Worm (Caenorhabditis elegans): Measurements from ENCODE around the gene Y55F3AM.21.
A peak's percentile ranks its signal among the peaks of the same experiment; 100 is the strongest.

Gene Y55F3AM.21

DNA sequence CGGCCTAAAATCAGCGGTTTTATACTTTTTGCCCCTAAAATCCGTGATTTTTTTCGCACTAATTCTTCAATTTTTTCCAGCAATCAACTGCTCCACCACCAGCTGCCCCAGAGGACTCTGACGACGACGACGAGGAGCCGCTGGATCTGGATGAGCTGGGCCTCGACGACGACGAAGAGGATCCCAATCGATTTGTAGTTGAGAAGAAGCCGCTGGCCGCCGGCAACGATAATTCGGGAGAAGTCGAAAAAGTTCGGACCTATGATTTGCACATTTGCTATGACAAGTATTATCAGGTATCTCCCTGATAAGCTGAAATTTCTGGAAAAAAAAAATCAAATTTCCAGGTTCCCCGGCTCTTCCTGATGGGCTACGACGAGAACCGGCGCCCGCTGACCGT is 39.7 kb downstream of the Y55F3AM.21 start:
- TF ChIP-seq lin-15B (tag; optimal IDR thresholded peaks at IDR 0.05) (no peak), mml-1 (tag; optimal IDR thresholded peaks at IDR 0.05) (no peak), ZK546.5 (tag; optimal IDR thresholded peaks at IDR 0.05) (no peak), eor-1 (tag; optimal IDR thresholded peaks at IDR 0.05) (no peak), pqm-1 (tag; optimal IDR thresholded peaks at IDR 0.05) (no peak), nhr-25 (tag; optimal IDR thresholded peaks at IDR 0.05) (no peak), fos-1 (tag; optimal IDR thresholded peaks at IDR 0.05) (no peak), jun-1 (tag; optimal IDR thresholded peaks at IDR 0.05) (no peak), elt-3 (tag; optimal IDR thresholded peaks at IDR 0.05) (no peak), hmg-11 (tag; optimal IDR thresholded peaks at IDR 0.05) (no peak), nhr-43 (tag; optimal IDR thresholded peaks at IDR 0.05; ENCODE audit: poor library complexity, severe bottlenecking) (no peak), lin-39 (tag; optimal IDR thresholded peaks at IDR 0.05) (no peak), nhr-76 (tag; optimal IDR thresholded peaks at IDR 0.05) (no peak), snpc-4 (tag; optimal IDR thresholded peaks at IDR 0.05) (no peak), ztf-4 (tag; optimal IDR thresholded peaks at IDR 0.05) (no peak), ceh-9 (tag; optimal IDR thresholded peaks at IDR 0.05) (no peak), pha-4 (tag; optimal IDR thresholded peaks at IDR 0.05) (no peak), skn-1 (tag; optimal IDR thresholded peaks at IDR 0.05) (no peak)

DNA sequence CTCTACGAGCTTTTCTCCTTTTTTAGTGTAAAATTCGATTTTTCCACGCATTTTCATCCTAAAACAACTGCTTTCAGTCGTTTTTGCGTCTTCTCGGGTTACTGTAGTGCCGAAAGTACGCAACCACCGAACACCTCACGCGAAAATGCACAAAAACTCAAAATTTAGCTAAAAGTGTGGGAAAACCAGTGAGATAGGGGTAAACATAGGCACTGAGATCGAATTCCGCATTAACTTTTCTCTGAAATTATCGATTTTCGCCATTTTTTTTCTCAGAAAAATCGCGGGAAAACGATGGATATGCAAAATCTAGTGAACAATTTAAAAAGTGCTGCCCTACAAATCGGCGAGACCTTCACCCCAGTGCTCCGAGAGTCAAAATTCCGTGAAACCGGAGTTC is 41.3 kb downstream of the Y55F3AM.21 start, which contains the start of gene atg-3:
Gene atg-3, plus strand, starts transcription at position 301 of the 400 bp plus-strand sequence.
- TF ChIP-seq elt-1 (tag; optimal IDR thresholded peaks at IDR 0.05), result no peak
- TF ChIP-seq pqm-1 (tag; optimal IDR thresholded peaks at IDR 0.05), result no peak
- TF ChIP-seq eor-1 (tag; optimal IDR thresholded peaks at IDR 0.05), result no peak
- TF ChIP-seq nhr-25 (tag; optimal IDR thresholded peaks at IDR 0.05), result no peak
- no peak for TF ChIP-seq zag-1 (tag; optimal IDR thresholded peaks at IDR 0.05)
- TF ChIP-seq skn-1 (tag; optimal IDR thresholded peaks at IDR 0.05), result no peak
- TF ChIP-seq ceh-9 (tag; optimal IDR thresholded peaks at IDR 0.05), result no peak
- TF ChIP-seq mdl-1 (tag; optimal IDR thresholded peaks at IDR 0.05), result no peak
- no peak for TF ChIP-seq nhr-28 (tag; optimal IDR thresholded peaks at IDR 0.05)
- no peak for TF ChIP-seq nhr-43 (tag; optimal IDR thresholded peaks at IDR 0.05; ENCODE audit: poor library complexity, severe bottlenecking)
- no peak for TF ChIP-seq mml-1 (tag; optimal IDR thresholded peaks at IDR 0.05)
- TF ChIP-seq pha-4 (tag; optimal IDR thresholded peaks at IDR 0.05), result no peak
- no peak for TF ChIP-seq ama-1 (optimal IDR thresholded peaks at IDR 0.05)

DNA sequence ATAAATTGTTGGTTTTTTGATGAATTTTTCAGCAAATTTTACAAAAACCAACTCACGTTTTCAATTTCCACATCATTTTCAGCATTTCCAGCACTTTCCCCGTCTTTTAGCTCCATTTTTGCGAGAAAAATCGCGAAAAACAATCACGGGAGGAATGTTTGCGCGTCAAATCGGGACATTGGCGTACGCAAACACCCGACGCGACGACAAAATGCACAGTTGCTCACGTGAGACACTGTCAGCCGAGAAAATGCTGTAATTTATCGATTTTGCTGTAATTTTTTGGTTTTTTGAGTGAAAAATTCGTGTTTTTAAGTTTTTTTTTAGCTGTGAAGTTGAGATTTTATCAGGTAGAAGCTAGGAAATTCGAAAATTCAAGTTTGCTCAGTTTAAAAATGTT is 41.9 kb downstream of the Y55F3AM.21 start, which contains the start of gene Y55F3AM.9:
Gene Y55F3AM.9, minus strand, starts transcription at position 189 of the 400 bp plus-strand sequence.
- no peak for TF ChIP-seq pqm-1 (tag; optimal IDR thresholded peaks at IDR 0.05)
- TF ChIP-seq nhr-11 (tag; optimal IDR thresholded peaks at IDR 0.05), result no peak
- TF ChIP-seq elt-2 (tag; optimal IDR thresholded peaks at IDR 0.05), result no peak
- peak; percentile 47 for TF ChIP-seq ceh-28 (tag; optimal IDR thresholded peaks at IDR 0.05)
- TF ChIP-seq nhr-237 (tag; optimal IDR thresholded peaks at IDR 0.05), result no peak
- TF ChIP-seq ceh-82 (tag; optimal IDR thresholded peaks at IDR 0.05), result no peak
- TF ChIP-seq lin-15B (tag; optimal IDR thresholded peaks at IDR 0.05), result peak; percentile 58
- peak; percentile 66 for TF ChIP-seq egl-5 (tag; optimal IDR thresholded peaks at IDR 0.05)
- TF ChIP-seq hmg-11 (tag; optimal IDR thresholded peaks at IDR 0.05), result no peak
- TF ChIP-seq nhr-67 (tag; optimal IDR thresholded peaks at IDR 0.05), result no peak
- no peak for TF ChIP-seq elt-1 (tag; optimal IDR thresholded peaks at IDR 0.05)
- no peak for TF ChIP-seq fos-1 (tag; optimal IDR thresholded peaks at IDR 0.05)
- TF ChIP-seq ztf-4 (tag; optimal IDR thresholded peaks at IDR 0.05), result no peak
- no peak for TF ChIP-seq nhr-76 (tag; optimal IDR thresholded peaks at IDR 0.05)
- TF ChIP-seq egl-27 (tag; optimal IDR thresholded peaks at IDR 0.05), result no peak
- peak; percentile 48 for TF ChIP-seq pha-4 (tag; optimal IDR thresholded peaks at IDR 0.05)
- no peak for TF ChIP-seq nhr-25 (tag; optimal IDR thresholded peaks at IDR 0.05)
- peak; percentile 42 for TF ChIP-seq nfya-1 (tag; optimal IDR thresholded peaks at IDR 0.05; ENCODE audit: insufficient read depth)
- no peak for TF ChIP-seq fkh-2 (tag; optimal IDR thresholded peaks at IDR 0.05)
- TF ChIP-seq nhr-43 (tag; optimal IDR thresholded peaks at IDR 0.05; ENCODE audit: poor library complexity, severe bottlenecking), result no peak
- no peak for TF ChIP-seq aly-2 (tag; optimal IDR thresholded peaks at IDR 0.05)

DNA sequence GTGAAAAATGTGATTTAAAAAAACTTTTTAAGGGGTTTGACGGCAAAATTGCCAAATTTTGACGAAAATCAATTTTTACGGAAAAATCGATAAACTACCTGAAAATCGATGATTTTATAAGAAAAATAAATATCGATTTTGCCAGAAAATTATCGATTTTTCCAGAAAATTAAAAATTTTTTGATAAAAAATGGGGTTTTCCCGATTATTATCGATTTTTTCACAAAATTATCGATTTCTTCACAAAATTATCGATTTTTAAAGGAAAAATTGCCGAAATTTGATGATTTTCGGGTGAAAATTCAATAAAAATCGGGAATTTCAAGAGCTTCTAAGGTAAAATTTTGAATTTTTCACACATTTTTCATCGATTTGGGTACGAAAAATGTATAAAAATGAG is 44.8 kb downstream of the Y55F3AM.21 start:
- TF ChIP-seq nhr-12 (tag; optimal IDR thresholded peaks at IDR 0.05) (no peak), nhr-67 (tag; optimal IDR thresholded peaks at IDR 0.05) (no peak), ceh-28 (tag; optimal IDR thresholded peaks at IDR 0.05) (peak; percentile 90)

DNA sequence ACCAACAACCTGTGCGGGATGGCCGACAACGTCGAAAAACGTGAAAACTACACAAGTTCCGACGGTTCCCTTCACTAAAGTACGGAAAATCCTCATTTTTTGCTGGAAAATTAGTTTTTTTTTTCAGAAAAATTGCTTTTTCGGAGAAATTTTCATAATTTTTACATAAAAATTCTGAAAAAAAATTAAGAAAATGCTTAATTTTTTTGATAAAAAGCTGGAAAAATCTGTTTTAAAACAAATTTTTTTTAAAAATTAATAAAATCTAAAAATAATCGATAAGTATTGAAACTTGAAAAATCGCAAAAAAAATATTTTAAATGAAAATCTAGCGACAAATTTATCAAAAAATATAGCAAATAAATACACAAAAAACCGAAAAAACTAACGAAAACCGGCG is 45.7 kb downstream of the Y55F3AM.21 start, which contains the start of gene immp-2:
Gene immp-2, minus strand, starts transcription at position 101 of the 400 bp plus-strand sequence.
- TF ChIP-seq lsy-12 (tag; optimal IDR thresholded peaks at IDR 0.05) (no peak), mdl-1 (tag; optimal IDR thresholded peaks at IDR 0.05) (no peak), fkh-10 (GFP tag; optimal IDR thresholded peaks at IDR 0.05) (no peak), pha-4 (tag; optimal IDR thresholded peaks at IDR 0.05) (no peak), nfya-1 (tag; optimal IDR thresholded peaks at IDR 0.05; ENCODE audit: insufficient read depth) (no peak)

Measured in whole organism, L3 larva.